Worm (Caenorhabditis elegans) whole organism, mixed stage, embryonic: Measurements from ENCODE around the gene T28A8.3.

ENCODE experiments used
- elt-3 ChIP-seq: fragments of 150-350 bp; optimal IDR thresholded peaks from 2 replicates; lab custom pipeline; 2014; ENCODE audit warnings: missing biosample characterization, missing genetic modification characterization
- hlh-1 ChIP-seq: fragments of 150-350 bp; optimal IDR thresholded peaks from 2 replicates; lab custom pipeline; 2014; ENCODE audit warnings: missing biosample characterization, missing genetic modification reagents, missing genetic modification characterization
- mab-5 ChIP-seq: fragments of 150-350 bp; optimal IDR thresholded peaks from 2 replicates; lab custom pipeline; 2014; ENCODE audit warnings: missing biosample characterization, missing genetic modification characterization
- mep-1 ChIP-seq: fragments of 150-350 bp; optimal IDR thresholded peaks from 2 replicates; lab custom pipeline; 2017; ENCODE audit warnings: missing biosample characterization, missing genetic modification reagents, missing genetic modification characterization, inconsistent platforms
- nhr-237 ChIP-seq: fragments of 150-350 bp; optimal IDR thresholded peaks from 2 replicates; lab custom pipeline; 2014; ENCODE audit warnings: missing biosample characterization, missing genetic modification characterization
- nhr-28 ChIP-seq: fragments of 150-350 bp; optimal IDR thresholded peaks from 2 replicates; lab custom pipeline; 2014; ENCODE audit warnings: missing biosample characterization, missing genetic modification characterization
- pha-4 ChIP-seq: fragments of 150-350 bp; optimal IDR thresholded peaks from 2 replicates; lab custom pipeline; 2018; ENCODE audit warnings: missing biosample characterization, missing genetic modification reagents, missing genetic modification characterization
- snpc-4 ChIP-seq: fragments of 150-350 bp; optimal IDR thresholded peaks from 2 replicates; lab custom pipeline; 2014; ENCODE audit warnings: missing biosample characterization, missing genetic modification characterization
- unc-120 ChIP-seq: sonication (generic microtip); optimal IDR thresholded peaks from 2 replicates; lab custom pipeline; 2017; ENCODE audit warnings: missing genetic modification characterization, missing compliant biosample characterization; ENCODE audit not compliant: poor library complexity, severe bottlenecking
- unc-39 ChIP-seq: fragments of 150-350 bp; optimal IDR thresholded peaks from 2 replicates; lab custom pipeline; 2014; ENCODE audit warnings: missing biosample characterization, missing genetic modification characterization
- unc-62 ChIP-seq: fragments of 150-350 bp; optimal IDR thresholded peaks from 2 replicates; lab custom pipeline; 2014; ENCODE audit warnings: missing biosample characterization, missing genetic modification reagents, missing genetic modification characterization
- ztf-11 ChIP-seq: fragments of 150-350 bp; optimal IDR thresholded peaks from 2 replicates; lab custom pipeline; 2014; ENCODE audit warnings: missing biosample characterization, missing genetic modification characterization

- TF ChIP-seq nhr-28 (tag; lab: Kevin White, UChicago): no peak
- no peak for TF ChIP-seq mab-5 (tag; lab: Kevin White, UChicago)
- no peak for TF ChIP-seq snpc-4
- no peak for TF ChIP-seq hlh-1 (tag; lab: Kevin White, UChicago)
- no peak for TF ChIP-seq unc-62 (GFP tag; lab: Kevin White, UChicago)
- TF ChIP-seq unc-39 (tag; lab: Kevin White, UChicago): no peak
- TF ChIP-seq elt-3 (tag; lab: Kevin White, UChicago): no peak
- no peak for TF ChIP-seq ztf-11 (tag; lab: Kevin White, UChicago)
- no peak for TF ChIP-seq mep-1
- no peak for TF ChIP-seq nhr-237 (tag; lab: Kevin White, UChicago)
- no peak for TF ChIP-seq pha-4 (tag; lab: Kevin White, UChicago)
- TF ChIP-seq unc-120 (tag; lab: Kevin White, UChicago): no peak
These were observed 30.0 kb downstream of the T28A8.3 start for ce11 chrIII:13535735-13536390.
